Fruit fly (Drosophila melanogaster) Kc167 (cell line): ENCODE measurements around the gene Ist1.

Source experiments
- psq ChIP-seq: fragments of >200 bp; optimal IDR thresholded peaks from 2 replicates; lab custom pipeline; 2017; ENCODE audit warnings: missing external identifiers
- ttk ChIP-seq: sonication (Bioruptor generic); optimal IDR thresholded peaks from 2 replicates; lab custom pipeline; 2017; ENCODE audit warnings: missing external identifiers

dm6 chr3L:6742974-6743345, 13.3 kb downstream of the Ist1 start, which contains the start of gene dikar:
- TF ChIP-seq psq (lab: Kevin White, UChicago) (no peak), ttk (no peak)
